Worm (Caenorhabditis elegans) whole organism, L4/young adult: ENCODE results near the gene F44E2.7.

Source experiments
- W03F9.2 ChIP-seq: fragments of 150-350 bp; optimal IDR thresholded peaks from 2 replicates; lab custom pipeline; 2014; ENCODE audit warnings: missing biosample characterization, missing genetic modification characterization
- dao-5 ChIP-seq: sonication (generic microtip); optimal IDR thresholded peaks from 2 replicates; lab custom pipeline; 2016; ENCODE audit warnings: missing genotype, missing genetic modification characterization, moderate library complexity, missing compliant biosample characterization
- him-1 ChIP-seq: sonication (generic microtip); optimal IDR thresholded peaks from 2 replicates; lab custom pipeline; 2016; ENCODE audit warnings: missing genotype, missing genetic modification reagents, missing genetic modification characterization, missing compliant biosample characterization

ce11 chrIII:8839813-8840212, 8.5 kb downstream of the F44E2.7 start:
- TF ChIP-seq him-1 (tag; lab: Kevin White, UChicago) (no peak), dao-5 (no peak), W03F9.2 (tag; lab: Kevin White, UChicago) (no peak)
